Fruit fly (Drosophila melanogaster): ENCODE measurements around the gene Fuca.
A peak's percentile ranks its signal among the peaks of the same experiment; 100 is the strongest.

The Fuca gene

dm6 chr3L:11491222-11491873, 31.2 kb downstream of the Fuca start (continued):
- peak; percentile 40 for TF ChIP-seq tio (GFP tag; optimal IDR thresholded peaks at IDR 0.05)
- no peak for TF ChIP-seq TFAM (GFP tag; optimal IDR thresholded peaks at IDR 0.05)
- no peak for TF ChIP-seq Sox100B (GFP tag; optimal IDR thresholded peaks at IDR 0.05)
- no peak; the same call in 1 of the 2 replicates for TF ChIP-seq gt (GFP tag; IDR thresholded peaks at IDR 0.05)
- peak; percentile 23 for TF ChIP-seq CG6813 (GFP tag; optimal IDR thresholded peaks at IDR 0.05)
- TF ChIP-seq inv (GFP tag; IDR thresholded peaks at IDR 0.05; ENCODE audit: partially characterized antibody), result no peak
- TF ChIP-seq dimm (GFP tag; IDR thresholded peaks at IDR 0.05), result peak; percentile 59
- peak; percentile 23 for TF ChIP-seq ERR (GFP tag; optimal IDR thresholded peaks at IDR 0.05)
- peak; percentile 21 for TF ChIP-seq CG34376 (GFP tag; optimal IDR thresholded peaks at IDR 0.05)
- no peak for TF ChIP-seq ab (GFP tag; optimal IDR thresholded peaks at IDR 0.05)
- TF ChIP-seq CG4730 (GFP tag; IDR thresholded peaks at IDR 0.05), result peak; percentile 58
- no peak for TF ChIP-seq CG8089 (GFP tag; optimal IDR thresholded peaks at IDR 0.05)
- peak; percentile 67 for TF ChIP-seq Sox102F (GFP tag; optimal IDR thresholded peaks at IDR 0.05)
- TF ChIP-seq CG4707 (GFP tag; optimal IDR thresholded peaks at IDR 0.05), result no peak
- TF ChIP-seq CG16779 (GFP tag; IDR thresholded peaks at IDR 0.05), result no peak
- TF ChIP-seq CG10979 (tag; optimal IDR thresholded peaks at IDR 0.05), result peak; percentile 49
- TF ChIP-seq salm (tag; optimal IDR thresholded peaks at IDR 0.05), result no peak
- TF ChIP-seq CG3407 (GFP tag; optimal IDR thresholded peaks at IDR 0.05), result no peak
- TF ChIP-seq CG2129 (GFP tag; IDR thresholded peaks at IDR 0.05; ENCODE audit: partially characterized antibody), result no peak
- TF ChIP-seq CG1603 (tag; optimal IDR thresholded peaks at IDR 0.05), result peak; percentile 38
- no peak for TF ChIP-seq ato (GFP tag; IDR thresholded peaks at IDR 0.05; ENCODE audit: partially characterized antibody)
- TF ChIP-seq Dip3 (GFP tag; optimal IDR thresholded peaks at IDR 0.05), result peak; percentile 60
- TF ChIP-seq CG12744 (GFP tag; optimal IDR thresholded peaks at IDR 0.05), result no peak
- TF ChIP-seq Bdp1 (GFP tag; optimal IDR thresholded peaks at IDR 0.05), result no peak
- peak; percentile 67 for TF ChIP-seq dmrt99B (tag; optimal IDR thresholded peaks at IDR 0.05)
- no peak for TF ChIP-seq psq (GFP tag; optimal IDR thresholded peaks at IDR 0.05)
- no peak for TF ChIP-seq sr (GFP tag; IDR thresholded peaks at IDR 0.05)
- TF ChIP-seq repo (GFP tag; optimal IDR thresholded peaks at IDR 0.05), result peak; percentile 17
- peak; percentile 79 for TF ChIP-seq CG12769 (tag; optimal IDR thresholded peaks at IDR 0.05)
- peak; percentile 64 for TF ChIP-seq CG12659 (GFP tag; optimal IDR thresholded peaks at IDR 0.05)
- peak; percentile 77 for TF ChIP-seq Rfx (GFP tag; IDR thresholded peaks at IDR 0.05)
- peak; percentile 63 for TF ChIP-seq nmo (GFP tag; optimal IDR thresholded peaks at IDR 0.05)
- peak; percentile 44; the same call in 1 of the 2 replicates for TF ChIP-seq Rx (GFP tag; IDR thresholded peaks at IDR 0.05)
- peak; percentile 16 for TF ChIP-seq CG11723 (GFP tag; optimal IDR thresholded peaks at IDR 0.05)
- TF ChIP-seq Oaz (GFP tag; IDR thresholded peaks at IDR 0.05), result no peak
- TF ChIP-seq CG1647 (GFP tag; optimal IDR thresholded peaks at IDR 0.05), result no peak
- peak; percentile 51 for TF ChIP-seq Hand (GFP tag; optimal IDR thresholded peaks at IDR 0.05)
- peak; percentile 21 for TF ChIP-seq CG12219 (GFP tag; optimal IDR thresholded peaks at IDR 0.05)
- no peak for TF ChIP-seq CG4617 (GFP tag; optimal IDR thresholded peaks at IDR 0.05; ENCODE audit: borderline replicate concordance)
- TF ChIP-seq bsh (GFP tag; optimal IDR thresholded peaks at IDR 0.05), result peak in 1 of 2 experiments; percentile 65
- no peak for TF ChIP-seq vfl (GFP tag; optimal IDR thresholded peaks at IDR 0.05)
- TF ChIP-seq Deaf1 (tag; optimal IDR thresholded peaks at IDR 0.05), result peak; percentile 25
- no peak for TF ChIP-seq NFAT (GFP tag; IDR thresholded peaks at IDR 0.05)
- peak; percentile 43; the same call in 2 of the 3 replicates for TF ChIP-seq croc (GFP tag; conservative IDR thresholded peaks at IDR 0.05)
- no peak for TF ChIP-seq sima (GFP tag; optimal IDR thresholded peaks at IDR 0.05)
- peak; percentile 38 for TF ChIP-seq dmrt11E (tag; optimal IDR thresholded peaks at IDR 0.05)
- no peak for TF ChIP-seq HmgD (GFP tag; optimal IDR thresholded peaks at IDR 0.05)
- TF ChIP-seq az2 (GFP tag; optimal IDR thresholded peaks at IDR 0.05), result peak; percentile 49
- no peak for TF ChIP-seq CG30020 (tag; optimal IDR thresholded peaks at IDR 0.05)
